Fruit fly (Drosophila melanogaster): Measurements from ENCODE around the gene CG13308.
A peak's percentile ranks its signal among the peaks of the same experiment; 100 is the strongest.

Gene CG13308

dm6 chr3L:8827133-8827867 is 19.0 kb downstream of the CG13308 start, which contains the start of gene dally (continued):
- TF ChIP-seq cato (GFP tag; optimal IDR thresholded peaks at IDR 0.05; ENCODE audit: borderline replicate concordance) (no peak), bbx (GFP tag; IDR thresholded peaks at IDR 0.05; ENCODE audit: partially characterized antibody) (peak; percentile 62; the same call in 1 of the 2 replicates), B-H1 (GFP tag; IDR thresholded peaks at IDR 0.05) (no peak; the same call in 2 of the 3 replicates), CG10274 (GFP tag; optimal IDR thresholded peaks at IDR 0.05) (no peak), CG7987 (GFP tag; optimal IDR thresholded peaks at IDR 0.05) (peak; percentile 64), Sox100B (GFP tag; optimal IDR thresholded peaks at IDR 0.05) (no peak), inv (GFP tag; IDR thresholded peaks at IDR 0.05; ENCODE audit: partially characterized antibody) (no peak; the same call in 1 of the 2 replicates), ssp (GFP tag; IDR thresholded peaks at IDR 0.05) (no peak), E2f2 (GFP tag; IDR thresholded peaks at IDR 0.05) (no peak; the same call in 1 of the 2 replicates), CG8359 (GFP tag; optimal IDR thresholded peaks at IDR 0.05; ENCODE audit: borderline replicate concordance) (peak; percentile 48), CG3726 (GFP tag; IDR thresholded peaks at IDR 0.05) (no peak), ash1 (GFP tag; optimal IDR thresholded peaks at IDR 0.05) (no peak), CG18619 (GFP tag; optimal IDR thresholded peaks at IDR 0.05) (no peak), CG4730 (GFP tag; IDR thresholded peaks at IDR 0.05) (no peak), Dek (tag; optimal IDR thresholded peaks at IDR 0.05) (no peak), unpg (GFP tag; optimal IDR thresholded peaks at IDR 0.05) (peak; percentile 23), tin (GFP tag; optimal IDR thresholded peaks at IDR 0.05) (peak; percentile 13), CG13624 (GFP tag; optimal IDR thresholded peaks at IDR 0.05) (peak; percentile 22), Lhr (GFP tag; optimal IDR thresholded peaks at IDR 0.05) (no peak), CoRest (tag; optimal IDR thresholded peaks at IDR 0.05) (peak; percentile 14), sens (GFP tag) (peak; percentile 76), CG17802 (tag; optimal IDR thresholded peaks at IDR 0.05) (no peak), Antp (GFP tag; optimal IDR thresholded peaks at IDR 0.05) (no peak), CG43689 (GFP tag; IDR thresholded peaks at IDR 0.05) (no peak), slou (GFP tag; optimal IDR thresholded peaks at IDR 0.05) (no peak), CG3407 (GFP tag; optimal IDR thresholded peaks at IDR 0.05) (peak; percentile 2), CG17361 (GFP tag; IDR thresholded peaks at IDR 0.05) (no peak), Xbp1 (GFP tag; optimal IDR thresholded peaks at IDR 0.05) (no peak), Dbx (GFP tag; IDR thresholded peaks at IDR 0.05) (0 out of 3 replicates have a peak, but pooled peaks have one; percentile 22), zen (tag; optimal IDR thresholded peaks at IDR 0.05) (peak; percentile 17), HLH4C (GFP tag; IDR thresholded peaks at IDR 0.05; ENCODE audit: partially characterized antibody) (peak; percentile 50), CG17328 (GFP tag; IDR thresholded peaks at IDR 0.05) (no peak), Mrtf (GFP tag; IDR thresholded peaks at IDR 0.05) (no peak), CG16779 (GFP tag; IDR thresholded peaks at IDR 0.05) (0 out of 2 replicates have a peak, but pooled peaks have one; percentile 20), aop (GFP tag; IDR thresholded peaks at IDR 0.05) (no peak), seq (GFP tag; IDR thresholded peaks at IDR 0.05) (peak; percentile 48; the same call in 1 of the 2 replicates), Rx (GFP tag; IDR thresholded peaks at IDR 0.05) (no peak), ken (GFP tag; IDR thresholded peaks at IDR 0.05) (no peak), gsb-n (tag; optimal IDR thresholded peaks at IDR 0.05) (peak; percentile 3), CG6689 (GFP tag; IDR thresholded peaks at IDR 0.05) (no peak), CG11085 (GFP tag; IDR thresholded peaks at IDR 0.05) (0 out of 2 replicates have a peak, but pooled peaks have one; percentile 15), nom (GFP tag; optimal IDR thresholded peaks at IDR 0.05) (peak; percentile 78), vnd (GFP tag; IDR thresholded peaks at IDR 0.05; ENCODE audit: partially characterized antibody) (0 out of 3 replicates have a peak, but pooled peaks have one; percentile 6), HmgZ (tag; optimal IDR thresholded peaks at IDR 0.05) (peak; percentile 31), Atf-2 (GFP tag; optimal IDR thresholded peaks at IDR 0.05) (no peak), CG32772 (GFP tag; IDR thresholded peaks at IDR 0.05) (no peak), zfh2 (GFP tag; optimal IDR thresholded peaks at IDR 0.05) (no peak), Stat92E (GFP tag; optimal IDR thresholded peaks at IDR 0.05) (peak in 1 of 3 experiments; percentile 18), Dp (GFP tag; optimal IDR thresholded peaks at IDR 0.05) (no peak)
